Worm (Caenorhabditis elegans) whole organism, late embryonic: ENCODE data around the gene C40A11.8.

Source experiments
- K02D7.2 ChIP-seq: sonication (generic microtip); optimal IDR thresholded peaks from 2 replicates; lab custom pipeline; 2017; ENCODE audit warnings: mild to moderate bottlenecking, missing genetic modification characterization, missing compliant biosample characterization
- K09A11.1 ChIP-seq: sonication (generic microtip); optimal IDR thresholded peaks from 2 replicates; lab custom pipeline; 2017; ENCODE audit warnings: antibody characterized with exemption, mild to moderate bottlenecking, missing genetic modification characterization, missing compliant biosample characterization; ENCODE audit not compliant: insufficient read depth
- ama-1 ChIP-seq: fragments of 150-350 bp; optimal IDR thresholded peaks from 2 replicates; lab custom pipeline; 2014
- ceh-24 ChIP-seq: sonication (generic microtip); optimal IDR thresholded peaks from 2 replicates; lab custom pipeline; 2016; ENCODE audit warnings: mild to moderate bottlenecking, missing genetic modification characterization, missing compliant biosample characterization
- ceh-31 ChIP-seq: sonication (generic microtip); optimal IDR thresholded peaks from 2 replicates; lab custom pipeline; 2016; ENCODE audit warnings: missing genetic modification characterization, missing compliant biosample characterization
- dmd-4 ChIP-seq: sonication (generic microtip); optimal IDR thresholded peaks from 2 replicates; lab custom pipeline; 2016; ENCODE audit warnings: borderline replicate concordance, missing genetic modification characterization, missing compliant biosample characterization
- dve-1 ChIP-seq: sonication (generic microtip); optimal IDR thresholded peaks from 2 replicates; lab custom pipeline; 2017; ENCODE audit warnings: antibody characterized with exemption, mild to moderate bottlenecking, missing genetic modification characterization, missing compliant biosample characterization
- ets-4 ChIP-seq: sonication (generic microtip); optimal IDR thresholded peaks from 2 replicates; lab custom pipeline; 2016; ENCODE audit warnings: missing genetic modification characterization, missing compliant biosample characterization
- odd-2 ChIP-seq: sonication (generic microtip); optimal IDR thresholded peaks from 2 replicates; lab custom pipeline; 2017; ENCODE audit warnings: antibody characterized with exemption, mild to moderate bottlenecking, missing genetic modification characterization, missing compliant biosample characterization
- pag-3 ChIP-seq: sonication (generic microtip); optimal IDR thresholded peaks from 2 replicates; lab custom pipeline; 2016; ENCODE audit warnings: missing compliant biosample characterization, missing genetic modification characterization, borderline replicate concordance
- pqm-1 ChIP-seq: sonication (generic microtip); optimal IDR thresholded peaks from 2 replicates; lab custom pipeline; 2016; ENCODE audit warnings: missing genetic modification characterization, missing compliant biosample characterization
- unc-86 ChIP-seq: sonication (generic microtip); optimal IDR thresholded peaks from 2 replicates; lab custom pipeline; 2016; ENCODE audit warnings: missing genetic modification characterization, missing compliant biosample characterization

- no peak for TF ChIP-seq pqm-1
- no peak for TF ChIP-seq dmd-4 (tag; lab: Kevin White, UChicago)
- TF ChIP-seq K02D7.2: no peak
- TF ChIP-seq pag-3: no peak
- no peak for TF ChIP-seq ets-4
- TF ChIP-seq unc-86: no peak
- no peak for TF ChIP-seq odd-2 (tag; lab: Kevin White, UChicago)
- TF ChIP-seq ceh-24 (tag; lab: Kevin White, UChicago): no peak
- no peak for TF ChIP-seq dve-1 (tag; lab: Kevin White, UChicago)
- no peak for TF ChIP-seq ama-1 (lab: Kevin White, UChicago)
- TF ChIP-seq K09A11.1 (tag; lab: Kevin White, UChicago): no peak
- no peak for TF ChIP-seq ceh-31 (tag; lab: Kevin White, UChicago)
These were observed 13.5 kb downstream of the C40A11.8 start, which contains the start of gene C40A11.4 for ce11 chrII:2137235-2137634.
